Fruit fly (Drosophila melanogaster) whole organism, embryonic: ENCODE data around the gene CG9674.

Experiments
- Awh ChIP-seq: fragments of 200-800 bp; sonication (Bioruptor generic); IDR thresholded peaks from 2 replicates; pipeline ENCODE4, ENCODE4 v1.3.6; 2022; ENCODE audit warnings: missing biosample characterization, missing genetic modification characterization
- B-H2 ChIP-seq: fragments of 200-800 bp; sonication (Bioruptor generic); optimal IDR thresholded peaks from 2 replicates; lab custom pipeline; 2018; ENCODE audit warnings: missing biosample characterization, mild to moderate bottlenecking, missing genetic modification characterization
- CG10147 ChIP-seq: fragments of 200-800 bp; sonication (Bioruptor generic); optimal IDR thresholded peaks from 2 replicates; lab custom pipeline; 2019; ENCODE audit warnings: missing biosample characterization, mild to moderate bottlenecking, missing genetic modification characterization, moderate library complexity
- CG10979 ChIP-seq: fragments of 200-800 bp; sonication (Bioruptor generic); optimal IDR thresholded peaks from 2 replicates; lab custom pipeline; 2018; ENCODE audit warnings: missing biosample characterization, mild to moderate bottlenecking, missing genetic modification characterization, moderate library complexity
- CG15514 ChIP-seq: fragments of 200-800 bp; sonication (Bioruptor generic); optimal IDR thresholded peaks from 3 replicates; lab custom pipeline; 2017; ENCODE audit warnings: missing biosample characterization, missing genetic modification characterization, mild to moderate bottlenecking, moderate library complexity, missing genetic modification reagents
- CG15601 ChIP-seq: fragments of 200-800 bp; sonication (Bioruptor generic); optimal IDR thresholded peaks from 3 replicates; lab custom pipeline; 2019; ENCODE audit warnings: missing biosample characterization, mild to moderate bottlenecking, missing genetic modification characterization, moderate library complexity
- CG15696 ChIP-seq: fragments of 200-800 bp; sonication (Bioruptor generic); optimal IDR thresholded peaks from 2 replicates; lab custom pipeline; 2019; ENCODE audit warnings: missing biosample characterization, mild to moderate bottlenecking, missing genetic modification characterization, moderate library complexity
- CG16813 ChIP-seq: fragments of 200-800 bp; sonication (Bioruptor generic); IDR thresholded peaks from 3 replicates; pipeline ENCODE4 v1.3.6; 2022; ENCODE audit warnings: missing biosample characterization, missing genetic modification characterization; ENCODE audit not compliant: partially characterized antibody
- CG17802 ChIP-seq: fragments of 200-800 bp; sonication (Bioruptor generic); optimal IDR thresholded peaks from 2 replicates; lab custom pipeline; 2018; ENCODE audit warnings: missing biosample characterization, mild to moderate bottlenecking, missing genetic modification characterization, moderate library complexity
- CG18599 ChIP-seq: fragments of 200-800 bp; sonication (Bioruptor generic); optimal IDR thresholded peaks from 3 replicates; lab custom pipeline; 2017; ENCODE audit warnings: missing biosample characterization, missing genetic modification characterization, mild to moderate bottlenecking, moderate library complexity, missing genetic modification reagents
- CG6254 ChIP-seq: fragments of 200-800 bp; sonication (Bioruptor generic); optimal IDR thresholded peaks from 3 replicates; lab custom pipeline; 2017; ENCODE audit warnings: mild to moderate bottlenecking, missing biosample characterization, missing genetic modification reagents, missing genetic modification characterization
- CG6654 ChIP-seq: fragments of 200-800 bp; sonication (Bioruptor generic); optimal IDR thresholded peaks from 2 replicates; lab custom pipeline; 2017; ENCODE audit warnings: missing biosample characterization, mild to moderate bottlenecking, missing genetic modification characterization
- CG6765 ChIP-seq: fragments of 200-800 bp; sonication (Bioruptor generic); optimal IDR thresholded peaks from 3 replicates; lab custom pipeline; 2017; ENCODE audit warnings: missing biosample characterization, mild to moderate bottlenecking, missing genetic modification characterization
- CG7556 ChIP-seq: fragments of 200-800 bp; sonication (Bioruptor generic); optimal IDR thresholded peaks from 2 replicates; lab custom pipeline; 2017; ENCODE audit warnings: missing biosample characterization, mild to moderate bottlenecking, missing genetic modification characterization
- CG7786 ChIP-seq: fragments of 200-800 bp; sonication (Bioruptor generic); optimal IDR thresholded peaks from 2 replicates; lab custom pipeline; 2016; ENCODE audit warnings: missing biosample characterization, missing genetic modification characterization
- CG8281 ChIP-seq: fragments of 200-800 bp; sonication (Bioruptor generic); optimal IDR thresholded peaks from 2 replicates; lab custom pipeline; 2018; ENCODE audit warnings: missing biosample characterization, mild to moderate bottlenecking, missing genetic modification characterization, moderate library complexity
- CG8944 ChIP-seq: fragments of 200-800 bp; sonication (Bioruptor generic); optimal IDR thresholded peaks from 3 replicates; lab custom pipeline; 2016; ENCODE audit warnings: missing biosample characterization, missing genetic modification characterization
- CTCF ChIP-seq: fragments of 200-800 bp; sonication (Bioruptor generic); optimal IDR thresholded peaks from 2 replicates; lab custom pipeline; 2017; ENCODE audit warnings: missing biosample characterization, mild to moderate bottlenecking, missing genetic modification characterization, moderate library complexity
- CoRest ChIP-seq: fragments of 200-800 bp; sonication (Bioruptor generic); optimal IDR thresholded peaks from 3 replicates; lab custom pipeline; 2018; ENCODE audit warnings: missing biosample characterization, mild to moderate bottlenecking, missing genetic modification characterization, moderate library complexity
- Dad ChIP-seq: fragments of 200-800 bp; sonication (Bioruptor generic); optimal IDR thresholded peaks from 3 replicates; lab custom pipeline; 2016; ENCODE audit warnings: missing biosample characterization, missing genetic modification characterization
- Dfd ChIP-seq, 2 experiments: fragments of >200 bp; optimal IDR thresholded peaks; 2 replicates each; lab custom pipeline; 2017; ENCODE audit warnings: missing biosample characterization in 2 of 2, missing genetic modification characterization in 2 of 2
- Fer3 ChIP-seq: fragments of 200-800 bp; sonication (Bioruptor generic); optimal IDR thresholded peaks from 2 replicates; lab custom pipeline; 2018; ENCODE audit warnings: missing biosample characterization, mild to moderate bottlenecking, missing genetic modification characterization, moderate library complexity
- H15 ChIP-seq: fragments of 200-800 bp; sonication (Bioruptor generic); IDR thresholded peaks from 3 replicates; pipeline ENCODE4 v1.3.6; 2022; ENCODE audit warnings: missing biosample characterization, missing genetic modification characterization
- H2.0 ChIP-seq: fragments of 200-800 bp; sonication (Bioruptor generic); IDR thresholded peaks from 2 replicates; pipeline ENCODE4 v1.3.6; 2022; ENCODE audit warnings: missing biosample characterization, missing genetic modification characterization
- Lhr ChIP-seq: fragments of 200-800 bp; sonication (Bioruptor generic); optimal IDR thresholded peaks from 3 replicates; lab custom pipeline; 2017; ENCODE audit warnings: mild to moderate bottlenecking, missing biosample characterization, missing genetic modification reagents, missing genetic modification characterization
- NC2β ChIP-seq: fragments of 200-800 bp; sonication (Bioruptor generic); optimal IDR thresholded peaks from 2 replicates; lab custom pipeline; 2016; ENCODE audit warnings: missing biosample characterization, missing genetic modification characterization
- NFAT ChIP-seq: fragments of 200-800 bp; sonication (Bioruptor generic); IDR thresholded peaks from 2 replicates; pipeline ENCODE4 v1.3.6; 2022; ENCODE audit warnings: missing biosample characterization, missing genetic modification characterization
- NK7.1 ChIP-seq: fragments of 200-800 bp; sonication (Bioruptor generic); optimal IDR thresholded peaks from 3 replicates; lab custom pipeline; 2016; ENCODE audit warnings: missing biosample characterization, missing genetic modification characterization
- Nf-YA ChIP-seq: fragments of 200-800 bp; sonication (Bioruptor generic); IDR thresholded peaks from 2 replicates; pipeline ENCODE4 v1.3.6; 2022; ENCODE audit warnings: missing biosample characterization, missing genetic modification characterization
- Sin3A ChIP-seq: fragments of >200 bp; optimal IDR thresholded peaks from 2 replicates; lab custom pipeline; 2018
- Sry-β ChIP-seq: fragments of 200-800 bp; sonication (Bioruptor generic); optimal IDR thresholded peaks from 2 replicates; lab custom pipeline; 2018; ENCODE audit warnings: missing biosample characterization, mild to moderate bottlenecking, missing genetic modification characterization, moderate library complexity
- Stat92E ChIP-seq, 3 experiments: fragments of >200 bp in 2 of 3; fragments of 200-800 bp in 1 of 3; sonication (Bioruptor generic) in 1 of 3; optimal IDR thresholded peaks; 2 replicates each; lab custom pipeline; 2017 to 2019; ENCODE audit warnings: missing biosample characterization in 3 of 3, missing genetic modification characterization in 3 of 3, mild to moderate bottlenecking in 1 of 3, moderate library complexity in 1 of 3
- Taf1 ChIP-seq: fragments of 200-800 bp; sonication (Bioruptor generic); IDR thresholded peaks from 2 replicates; pipeline ENCODE4 v1.3.6; 2022; ENCODE audit warnings: missing biosample characterization, missing genetic modification characterization
- ap ChIP-seq: fragments of 200-800 bp; sonication (Bioruptor generic); IDR thresholded peaks from 2 replicates; pipeline ENCODE4 v1.3.6; 2022; ENCODE audit warnings: missing biosample characterization, missing genetic modification characterization
- az2 ChIP-seq: fragments of 200-800 bp; sonication (Bioruptor generic); optimal IDR thresholded peaks from 3 replicates; lab custom pipeline; 2016; ENCODE audit warnings: missing biosample characterization, missing genetic modification characterization
- bowl ChIP-seq: fragments of 200-800 bp; sonication (Bioruptor generic); IDR thresholded peaks from 2 replicates; pipeline ENCODE4 v1.3.6; 2022; ENCODE audit warnings: missing biosample characterization, missing genetic modification characterization
- chinmo ChIP-seq: fragments of 200-800 bp; sonication (Bioruptor generic); IDR thresholded peaks from 4 replicates; pipeline ENCODE4 v1.3.6; 2022; ENCODE audit warnings: missing biosample characterization, missing genetic modification characterization; ENCODE audit not compliant: partially characterized antibody
- crc ChIP-seq: fragments of 200-800 bp; sonication (Bioruptor generic); optimal IDR thresholded peaks from 2 replicates; lab custom pipeline; 2016; ENCODE audit warnings: missing biosample characterization, missing genetic modification characterization
- croc ChIP-seq: fragments of 200-800 bp; sonication (Bioruptor generic); conservative IDR thresholded peaks from 3 replicates; pipeline ENCODE4 v1.3.6; 2022; ENCODE audit warnings: missing biosample characterization, missing genetic modification characterization
- disco-r ChIP-seq: fragments of 200-800 bp; sonication (Bioruptor generic); optimal IDR thresholded peaks from 2 replicates; lab custom pipeline; 2016; ENCODE audit warnings: missing biosample characterization, missing genetic modification characterization
- eve ChIP-seq, 2 experiments: fragments of >200 bp; optimal IDR thresholded peaks; 2 replicates each; lab custom pipeline; 2017; ENCODE audit warnings: missing biosample characterization in 2 of 2, missing genetic modification characterization in 2 of 2
- ewg ChIP-seq: fragments of 200-800 bp; sonication (Bioruptor generic); optimal IDR thresholded peaks from 3 replicates; lab custom pipeline; 2017; ENCODE audit warnings: mild to moderate bottlenecking, missing biosample characterization, missing genetic modification reagents, missing genetic modification characterization
- jigr1 ChIP-seq: fragments of 200-800 bp; sonication (Bioruptor generic); IDR thresholded peaks from 3 replicates; pipeline ENCODE4 v1.3.6; 2022; ENCODE audit warnings: missing biosample characterization, missing genetic modification characterization
- kay ChIP-seq: fragments of 200-800 bp; sonication (Bioruptor generic); optimal IDR thresholded peaks from 2 replicates; lab custom pipeline; 2016; ENCODE audit warnings: missing biosample characterization, missing genetic modification characterization
- nerfin-2 ChIP-seq: fragments of 200-800 bp; sonication (Bioruptor generic); IDR thresholded peaks from 2 replicates; pipeline ENCODE4 v1.3.6; 2022; ENCODE audit warnings: missing biosample characterization, missing genetic modification characterization; ENCODE audit not compliant: partially characterized antibody
- run ChIP-seq: fragments of 200-800 bp; sonication (Bioruptor generic); optimal IDR thresholded peaks from 3 replicates; lab custom pipeline; 2018; ENCODE audit warnings: missing biosample characterization, mild to moderate bottlenecking, missing genetic modification characterization
- sc ChIP-seq, 3 experiments: fragments of >200 bp in 2 of 3; fragments of 200-800 bp in 1 of 3; sonication (Bioruptor generic) in 1 of 3; optimal IDR thresholded peaks; 2 replicates in 2 of 3; 3 replicates in 1 of 3; lab custom pipeline; 2017; ENCODE audit warnings: mild to moderate bottlenecking in 1 of 3, missing biosample characterization in 1 of 3, missing genetic modification characterization in 1 of 3, missing genetic modification reagents in 1 of 3
- so ChIP-seq: fragments of 200-800 bp; sonication (Bioruptor generic); IDR thresholded peaks from 3 replicates; pipeline ENCODE4 v1.3.6; 2022; ENCODE audit warnings: missing biosample characterization, missing genetic modification characterization
- tgo ChIP-seq: fragments of 200-800 bp; sonication (Bioruptor generic); IDR thresholded peaks from 3 replicates; pipeline ENCODE4 v1.3.6; 2022; ENCODE audit warnings: missing biosample characterization, missing genetic modification characterization
- unpg ChIP-seq: fragments of 200-800 bp; sonication (Bioruptor generic); optimal IDR thresholded peaks from 3 replicates; lab custom pipeline; 2018; ENCODE audit warnings: missing biosample characterization, mild to moderate bottlenecking, missing genetic modification characterization, moderate library complexity
- zen2 ChIP-seq: fragments of 200-800 bp; sonication (Bioruptor generic); IDR thresholded peaks from 3 replicates; pipeline ENCODE4 v1.3.6; 2022; ENCODE audit warnings: missing biosample characterization, missing genetic modification characterization; ENCODE audit not compliant: partially characterized antibody

CG9674 gene

DNA sequence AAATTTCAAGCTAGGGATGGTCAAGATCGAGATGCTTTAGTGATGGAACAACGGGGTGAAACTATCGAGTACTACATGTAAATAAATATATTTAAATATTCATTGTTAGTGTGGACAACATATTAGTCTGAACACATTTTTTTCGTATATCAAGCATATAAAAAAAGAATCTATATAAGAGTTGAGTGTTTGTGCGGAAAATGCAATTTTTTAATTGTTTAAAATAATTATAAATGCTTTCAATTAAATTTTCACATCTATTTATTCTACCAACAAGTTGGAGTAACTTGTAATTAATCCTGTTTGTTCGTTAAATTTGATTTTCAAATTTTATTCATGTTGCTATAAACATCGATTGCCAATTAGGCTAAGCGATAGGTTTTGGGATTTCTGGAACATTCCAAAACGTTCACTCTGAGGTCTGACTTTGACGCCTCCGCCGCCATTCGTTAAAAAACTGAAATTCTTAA lies 27.8 kb downstream of the CG9674 start, which contains the start of the genes mus302 and CG9705 (continued):
- TF ChIP-seq CG6254 (GFP tag; lab: Kevin White, UChicago) = no peak
- peak; percentile 24 for TF ChIP-seq CG18599 (GFP tag; lab: Kevin White, UChicago)
- TF ChIP-seq CG10147 = peak; percentile 3
- TF ChIP-seq ewg (GFP tag; lab: Kevin White, UChicago) = peak; percentile 24
- no peak for TF ChIP-seq chinmo (GFP tag; lab: Robert Waterston, UW)
- TF ChIP-seq croc (GFP tag; lab: Robert Waterston, UW) = no peak
- peak; percentile 28 for TF ChIP-seq CG7556
- no peak for TF ChIP-seq Dad (GFP tag; lab: Kevin White, UChicago)
- TF ChIP-seq CG6765 (GFP tag; lab: Kevin White, UChicago) = no peak
- 0 out of 3 replicates have a peak, but pooled peaks have one; percentile 26 for TF ChIP-seq H15 (GFP tag; lab: Robert Waterston, UW)
- TF ChIP-seq zen2 (GFP tag; lab: Robert Waterston, UW) = no peak; the same call in 2 of the 3 replicates
- TF ChIP-seq CG15696 = peak; percentile 55
- no peak for TF ChIP-seq H2.0 (GFP tag; lab: Robert Waterston, UW)
- TF ChIP-seq Dfd (GFP tag; optimal IDR thresholded peaks at IDR 0.05; lab: Kevin White, UChicago) = no peak
- peak; percentile 48 for TF ChIP-seq az2 (GFP tag; lab: Kevin White, UChicago)
- TF ChIP-seq Nf-YA (GFP tag; lab: Robert Waterston, UW) = no peak
- TF ChIP-seq so = no peak
- TF ChIP-seq CG16813 (GFP tag; lab: Robert Waterston, UW) = peak; percentile 75
- TF ChIP-seq CG15514 (GFP tag; lab: Kevin White, UChicago) = no peak
- TF ChIP-seq CTCF = no peak
- peak; percentile 75 for TF ChIP-seq CoRest (tag; lab: Kevin White, UChicago)
- no peak for TF ChIP-seq Taf1 (GFP tag; lab: Robert Waterston, UW)
- TF ChIP-seq ap = no peak
- peak; percentile 36 for TF ChIP-seq CG15601 (tag; lab: Kevin White, UChicago)
- no peak for TF ChIP-seq Sry-β (GFP tag; lab: Kevin White, UChicago)
- TF ChIP-seq kay (GFP tag; lab: Kevin White, UChicago) = no peak
- peak; percentile 59 for TF ChIP-seq tgo (GFP tag; lab: Robert Waterston, UW)
- TF ChIP-seq Sin3A (lab: Kevin White, UChicago) = peak; percentile 60
- TF ChIP-seq Fer3 (tag; lab: Kevin White, UChicago) = peak; percentile 33
- TF ChIP-seq NK7.1 = no peak
- no peak for TF ChIP-seq bowl
- TF ChIP-seq CG7786 (GFP tag; lab: Kevin White, UChicago) = no peak
- TF ChIP-seq CG17802 (tag; lab: Kevin White, UChicago) = peak; percentile 33
- TF ChIP-seq NFAT (GFP tag; lab: Robert Waterston, UW) = no peak
- no peak for TF ChIP-seq Stat92E (GFP tag; optimal IDR thresholded peaks at IDR 0.05; lab: Kevin White, UChicago)
- TF ChIP-seq Lhr = peak; percentile 61
- no peak for TF ChIP-seq CG8281 (tag; lab: Kevin White, UChicago)
- TF ChIP-seq NC2β = no peak
- peak; percentile 33 for TF ChIP-seq CG10979 (tag; lab: Kevin White, UChicago)
- no peak for TF ChIP-seq run
- TF ChIP-seq nerfin-2 (GFP tag; lab: Robert Waterston, UW) = no peak
- no peak for TF ChIP-seq jigr1 (GFP tag; lab: Robert Waterston, UW)
- TF ChIP-seq disco-r (GFP tag; lab: Kevin White, UChicago) = no peak
- TF ChIP-seq Awh (GFP tag; lab: Robert Waterston, UW) = no peak
- TF ChIP-seq B-H2 (GFP tag; lab: Kevin White, UChicago) = no peak
- no peak for TF ChIP-seq crc
- TF ChIP-seq CG6654 (GFP tag; lab: Kevin White, UChicago) = no peak
- TF ChIP-seq sc (optimal IDR thresholded peaks at IDR 0.05; lab: Kevin White, UChicago) = no peak
- no peak for TF ChIP-seq sc (GFP tag; optimal IDR thresholded peaks at IDR 0.05; lab: Kevin White, UChicago)
- TF ChIP-seq eve (GFP tag; optimal IDR thresholded peaks at IDR 0.05; lab: Kevin White, UChicago) = no peak
- TF ChIP-seq unpg (GFP tag; lab: Kevin White, UChicago) = peak; percentile 27
- no peak for TF ChIP-seq CG8944
